Worm (Caenorhabditis elegans): Measurements from ENCODE around the gene ZK1248.17.

DNA sequence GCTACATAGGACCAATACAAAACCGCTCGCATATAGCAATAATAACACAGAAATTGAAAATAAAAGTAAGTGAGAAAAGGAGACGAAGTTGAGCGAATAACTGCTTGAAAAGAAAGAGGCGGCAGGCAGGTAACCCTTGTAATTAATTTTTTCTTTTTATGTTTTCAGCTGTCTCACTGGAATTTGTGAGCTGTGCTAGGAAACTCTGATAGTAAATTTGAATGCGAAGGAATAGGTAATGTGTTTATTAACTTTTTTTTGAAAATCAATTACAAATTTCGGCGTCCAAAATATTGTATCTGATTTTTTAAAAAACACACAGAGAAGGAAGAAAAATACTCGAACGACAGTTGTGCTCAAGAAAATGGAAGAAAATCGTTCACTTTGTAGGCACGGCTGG, 6.7 kb upstream of the ZK1248.17 start, which contains the start of gene H41C03.2:
- TF ChIP-seq zag-1 (tag; optimal IDR thresholded peaks at IDR 0.05) (no peak), jun-1 (tag; optimal IDR thresholded peaks at IDR 0.05) (no peak), dpl-1 (GFP tag; optimal IDR thresholded peaks at IDR 0.05) (no peak)

All from whole organism, L1 larva.